Worm (Caenorhabditis elegans) whole organism, L4 larva: ENCODE results near the gene C01G12.13.
A peak's percentile ranks its signal among the peaks of the same experiment; 100 is the strongest.

Experiments used
- D1046.2 ChIP-seq: fragments of 200-800 bp; sonication (Bioruptor generic); IDR thresholded peaks from 2 replicates; pipeline ENCODE4 v1.3.6; 2022; ENCODE audit warnings: missing genetic modification characterization, missing compliant biosample characterization
- F10B5.3 ChIP-seq: sonication (generic microtip); optimal IDR thresholded peaks from 2 replicates; lab custom pipeline; 2016; ENCODE audit warnings: mild to moderate bottlenecking, missing genetic modification characterization, missing compliant biosample characterization
- F37D6.2 ChIP-seq: sonication (generic microtip); optimal IDR thresholded peaks from 2 replicates; lab custom pipeline; 2016; ENCODE audit warnings: mild to moderate bottlenecking, missing genetic modification characterization, missing compliant biosample characterization
- F44E2.7 ChIP-seq: fragments of 200-800 bp; sonication (Bioruptor generic); IDR thresholded peaks from 2 replicates; pipeline ENCODE4 v2.1.2; 2022; ENCODE audit warnings: missing genetic modification characterization, missing compliant biosample characterization
- F49E8.2 ChIP-seq: sonication (generic microtip); optimal IDR thresholded peaks from 2 replicates; lab custom pipeline; 2016; ENCODE audit warnings: missing compliant biosample characterization, mild to moderate bottlenecking, missing genetic modification characterization, borderline replicate concordance
- R02D3.7 ChIP-seq: fragments of 150-350 bp; sonication (generic microtip); optimal IDR thresholded peaks from 3 replicates; lab custom pipeline; 2014; ENCODE audit warnings: missing biosample characterization, missing genetic modification characterization
- T20F7.1 ChIP-seq: fragments of 200-800 bp; sonication (Bioruptor generic); optimal IDR thresholded peaks from 2 replicates; lab custom pipeline; 2018; ENCODE audit warnings: mild to moderate bottlenecking, missing genetic modification characterization, missing compliant biosample characterization
- T26A8.4 ChIP-seq: fragments of 200-800 bp; sonication (Bioruptor generic); IDR thresholded peaks from 2 replicates; pipeline ENCODE4 v1.3.6; 2022; ENCODE audit warnings: missing genetic modification characterization, missing compliant biosample characterization
- ZK546.5 ChIP-seq, 2 experiments: sonication (generic microtip); optimal IDR thresholded peaks; 2 replicates each; lab custom pipeline; 2017; ENCODE audit warnings: missing biosample characterization in 2 of 2, missing genetic modification characterization in 2 of 2
- aha-1 ChIP-seq: fragments of 150-350 bp; peaks from one replicate; lab custom pipeline; 2014; ENCODE audit warnings: missing biosample characterization, missing genetic modification characterization
- arid-1 ChIP-seq: fragments of 200-800 bp; sonication (Bioruptor generic); conservative IDR thresholded peaks from 2 replicates; pipeline ENCODE4 v1.3.6; 2022; ENCODE audit warnings: missing genetic modification reagents, missing genetic modification characterization, missing compliant biosample characterization
- ceh-20 ChIP-seq: fragments of 200-800 bp; sonication (Bioruptor generic); IDR thresholded peaks from 2 replicates; pipeline ENCODE4 v1.3.6; 2022; ENCODE audit warnings: missing genetic modification reagents, missing genetic modification characterization, missing compliant biosample characterization
- ces-1 ChIP-seq: fragments of 150-350 bp; sonication (generic microtip); optimal IDR thresholded peaks from 4 replicates; lab custom pipeline; 2014; ENCODE audit warnings: missing biosample characterization, missing genetic modification reagents, missing genetic modification characterization
- cey-2 ChIP-seq: sonication (generic microtip); optimal IDR thresholded peaks from 3 replicates; lab custom pipeline; 2017; ENCODE audit warnings: missing genetic modification characterization, mild to moderate bottlenecking, missing compliant biosample characterization, antibody characterized with exemption, borderline replicate concordance; ENCODE audit not compliant: insufficient read depth
- daf-19 ChIP-seq: fragments of 200-800 bp; sonication (Bioruptor generic); conservative IDR thresholded peaks from 2 replicates; pipeline ENCODE4 v1.3.6; 2022; ENCODE audit warnings: missing genetic modification characterization, missing compliant biosample characterization
- dpl-1 ChIP-seq: fragments of 150-350 bp; optimal IDR thresholded peaks from 2 replicates; lab custom pipeline; 2014; ENCODE audit warnings: missing biosample characterization, missing genetic modification reagents, missing genetic modification characterization
- duxl-1 ChIP-seq: sonication (generic microtip); optimal IDR thresholded peaks from 2 replicates; lab custom pipeline; 2016; ENCODE audit warnings: mild to moderate bottlenecking, missing genetic modification characterization, moderate library complexity, missing compliant biosample characterization; ENCODE audit not compliant: poor library complexity
- fos-1 ChIP-seq: fragments of 150-350 bp; optimal IDR thresholded peaks from 2 replicates; lab custom pipeline; 2014; ENCODE audit warnings: missing biosample characterization, missing genetic modification characterization
- gei-8 ChIP-seq: fragments of 200-800 bp; sonication (Bioruptor generic); optimal IDR thresholded peaks from 2 replicates; lab custom pipeline; 2018; ENCODE audit warnings: mild to moderate bottlenecking, missing genetic modification characterization, missing compliant biosample characterization
- hlh-11 ChIP-seq: fragments of 200-800 bp; sonication (Bioruptor generic); optimal IDR thresholded peaks from 2 replicates; lab custom pipeline; 2018; ENCODE audit warnings: mild to moderate bottlenecking, missing genetic modification characterization, missing compliant biosample characterization
- hlh-30 ChIP-seq: sonication (generic microtip); optimal IDR thresholded peaks from 2 replicates; lab custom pipeline; 2017; ENCODE audit warnings: antibody characterized with exemption, mild to moderate bottlenecking, missing genetic modification characterization, missing compliant biosample characterization; ENCODE audit not compliant: insufficient read depth
- jun-1 ChIP-seq: fragments of 150-350 bp; optimal IDR thresholded peaks from 2 replicates; lab custom pipeline; 2014; ENCODE audit warnings: missing biosample characterization, missing genetic modification reagents, missing genetic modification characterization
- lim-7 ChIP-seq: fragments of 200-800 bp; sonication (Bioruptor generic); IDR thresholded peaks from 2 replicates; pipeline ENCODE4 v1.3.6; 2022; ENCODE audit warnings: missing genetic modification characterization, missing compliant biosample characterization
- lin-13 ChIP-seq: fragments of 150-350 bp; optimal IDR thresholded peaks from 2 replicates; lab custom pipeline; 2014; ENCODE audit warnings: missing biosample characterization, missing genetic modification reagents, missing genetic modification characterization
- lin-29 ChIP-seq: fragments of 200-800 bp; sonication (Bioruptor generic); IDR thresholded peaks from 2 replicates; pipeline ENCODE4 v1.3.6; 2022; ENCODE audit warnings: missing genetic modification reagents, missing genetic modification characterization, missing compliant biosample characterization
- lin-38 ChIP-seq: fragments of 200-800 bp; sonication (Bioruptor generic); IDR thresholded peaks from 2 replicates; pipeline ENCODE4 v1.3.6; 2022; ENCODE audit warnings: missing genetic modification reagents, missing genetic modification characterization, missing compliant biosample characterization
- lin-39 ChIP-seq: fragments of 150-350 bp; optimal IDR thresholded peaks from 2 replicates; lab custom pipeline; 2014; ENCODE audit warnings: missing biosample characterization, missing genetic modification reagents, missing genetic modification characterization
- lsy-2 ChIP-seq, 2 experiments: fragments of 150-350 bp in 1 of 2; sonication (generic microtip) in 1 of 2; optimal IDR thresholded peaks; 2 replicates each; lab custom pipeline; 2014 to 2017; ENCODE audit warnings: missing biosample characterization in 2 of 2, missing genetic modification characterization in 2 of 2
- mdl-1 ChIP-seq, 2 experiments: fragments of 150-350 bp in 1 of 2; sonication (generic microtip) in 1 of 2; optimal IDR thresholded peaks; 2 replicates each; lab custom pipeline; 2014 to 2017; ENCODE audit warnings: missing biosample characterization in 2 of 2, missing genetic modification characterization in 2 of 2
- mes-2 ChIP-seq: sonication (generic microtip); optimal IDR thresholded peaks from 2 replicates; lab custom pipeline; 2016; ENCODE audit warnings: missing genotype, mild to moderate bottlenecking, missing genetic modification characterization, missing compliant biosample characterization; ENCODE audit not compliant: poor library complexity, severe bottlenecking
- mxl-2 ChIP-seq: fragments of 200-800 bp; sonication (Bioruptor generic); conservative IDR thresholded peaks from 2 replicates; pipeline ENCODE4 v1.3.6; 2022; ENCODE audit warnings: missing genetic modification reagents, missing genetic modification characterization, missing compliant biosample characterization
- nhr-102 ChIP-seq: sonication (generic microtip); optimal IDR thresholded peaks from 2 replicates; lab custom pipeline; 2016; ENCODE audit warnings: mild to moderate bottlenecking, missing genetic modification characterization, moderate library complexity, missing compliant biosample characterization
- nhr-11 ChIP-seq: fragments of 150-350 bp; optimal IDR thresholded peaks from 2 replicates; lab custom pipeline; 2014; ENCODE audit warnings: missing biosample characterization, missing genetic modification characterization
- nhr-237 ChIP-seq: sonication (generic microtip); optimal IDR thresholded peaks from 2 replicates; lab custom pipeline; 2017; ENCODE audit warnings: missing biosample characterization, missing genetic modification characterization
- nhr-41 ChIP-seq: fragments of 200-800 bp; sonication (Bioruptor generic); IDR thresholded peaks from 2 replicates; pipeline ENCODE4 v1.3.6; 2022; ENCODE audit warnings: missing genetic modification reagents, missing genetic modification characterization, missing compliant biosample characterization
- nhr-42 ChIP-seq: fragments of 200-800 bp; sonication (Bioruptor generic); IDR thresholded peaks from 2 replicates; pipeline ENCODE4 v1.3.6; 2022; ENCODE audit warnings: missing genetic modification characterization, missing compliant biosample characterization
- nhr-6 ChIP-seq: fragments of 150-350 bp; optimal IDR thresholded peaks from 2 replicates; lab custom pipeline; 2014; ENCODE audit warnings: missing biosample characterization, missing genetic modification characterization
- nhr-77 ChIP-seq: fragments of 150-350 bp; optimal IDR thresholded peaks from 2 replicates; lab custom pipeline; 2014; ENCODE audit warnings: missing biosample characterization, missing genetic modification characterization
- php-3 ChIP-seq: fragments of 200-800 bp; sonication (Bioruptor generic); IDR thresholded peaks from 2 replicates; pipeline ENCODE4 v1.3.6; 2022; ENCODE audit warnings: missing genetic modification reagents, missing genetic modification characterization, missing compliant biosample characterization
- rbr-2 ChIP-seq: sonication (generic microtip); optimal IDR thresholded peaks from 2 replicates; lab custom pipeline; 2016; ENCODE audit warnings: missing genotype, missing genetic modification characterization, missing compliant biosample characterization
- sdz-12 ChIP-seq: fragments of 200-800 bp; sonication (Bioruptor generic); optimal IDR thresholded peaks from 2 replicates; lab custom pipeline; 2018; ENCODE audit warnings: mild to moderate bottlenecking, missing genetic modification characterization, missing compliant biosample characterization
- skn-1 ChIP-seq: fragments of 150-350 bp; optimal IDR thresholded peaks from 2 replicates; lab custom pipeline; 2014; ENCODE audit warnings: missing biosample characterization, missing genetic modification characterization
- snpc-1.2 ChIP-seq: fragments of 200-800 bp; sonication (Bioruptor generic); IDR thresholded peaks from 2 replicates; pipeline ENCODE4 v1.3.6; 2022; ENCODE audit warnings: missing genetic modification reagents, missing genetic modification characterization, missing compliant biosample characterization
- spr-3 ChIP-seq: fragments of 200-800 bp; sonication (Bioruptor generic); optimal IDR thresholded peaks from 2 replicates; lab custom pipeline; 2018; ENCODE audit warnings: mild to moderate bottlenecking, missing genetic modification characterization, missing compliant biosample characterization
- tag-97 ChIP-seq: fragments of 200-800 bp; sonication (Bioruptor generic); IDR thresholded peaks from 2 replicates; pipeline ENCODE4 v1.3.6; 2022; ENCODE audit warnings: missing genetic modification characterization, missing compliant biosample characterization
- tra-1 ChIP-seq: fragments of 200-800 bp; sonication (Bioruptor generic); IDR thresholded peaks from 2 replicates; pipeline ENCODE4 v1.3.6; 2022; ENCODE audit warnings: missing genetic modification reagents, missing genetic modification characterization, missing compliant biosample characterization
- unc-39 ChIP-seq: sonication (generic microtip); optimal IDR thresholded peaks from 2 replicates; lab custom pipeline; 2017; ENCODE audit warnings: missing biosample characterization, missing genetic modification characterization
- unc-62 ChIP-seq, 3 experiments: fragments of 150-350 bp in 1 of 3; sonication (generic microtip); optimal IDR thresholded peaks in 2 of 3; peaks in 1 of 3; 1 replicate in 1 of 3; 2 replicates in 2 of 3; lab custom pipeline; 2014 to 2017; ENCODE audit warnings: missing biosample characterization in 3 of 3, missing genetic modification characterization in 3 of 3, missing genetic modification reagents in 3 of 3, missing genotype in 1 of 3
- vab-7 ChIP-seq: fragments of 200-800 bp; sonication (Bioruptor generic); IDR thresholded peaks from 2 replicates; pipeline ENCODE4 v1.3.6; 2022; ENCODE audit warnings: missing genetic modification reagents, missing genetic modification characterization, missing compliant biosample characterization
- zag-1 ChIP-seq: fragments of 150-350 bp; optimal IDR thresholded peaks from 2 replicates; lab custom pipeline; 2014; ENCODE audit warnings: missing biosample characterization, missing genetic modification characterization
- ztf-7 ChIP-seq: fragments of 150-350 bp; optimal IDR thresholded peaks from 2 replicates; lab custom pipeline; 2014; ENCODE audit warnings: missing biosample characterization, missing genetic modification characterization

The C01G12.13 gene

ce11 chrII:14616927-14617326 lies 40.4 kb downstream of the C01G12.13 start (continued):
- TF ChIP-seq lin-39 (tag; lab: Kevin White, UChicago) = no peak
- peak; percentile 18 for TF ChIP-seq hlh-11
- TF ChIP-seq T26A8.4 = peak; percentile 71
- TF ChIP-seq snpc-1.2 (GFP tag; lab: Robert Waterston, UW) = peak; percentile 84
- TF ChIP-seq T20F7.1 (GFP tag; lab: Kevin White, UChicago) = no peak
- no peak for TF ChIP-seq unc-39 (tag; lab: Kevin White, UChicago)
- peak; percentile 81 for TF ChIP-seq nhr-42 (GFP tag; lab: Robert Waterston, UW)
- TF ChIP-seq nhr-237 = no peak
- no peak for TF ChIP-seq ZK546.5 (tag; optimal IDR thresholded peaks at IDR 0.05; lab: Kevin White, UChicago)
- peak in 1 of 2 experiments; percentile 15 for TF ChIP-seq lsy-2 (tag; optimal IDR thresholded peaks at IDR 0.05; lab: Kevin White, UChicago)
- peak in 1 of 2 experiments; percentile 96 for TF ChIP-seq unc-62 (GFP tag; optimal IDR thresholded peaks at IDR 0.05 in 1 of 2; lab: Kevin White, UChicago)
- no peak for TF ChIP-seq unc-62 (tag; optimal IDR thresholded peaks at IDR 0.05; lab: Kevin White, UChicago)
- peak; percentile 85 for TF ChIP-seq tra-1
- TF ChIP-seq mes-2 (tag; lab: Kevin White, UChicago) = peak; percentile 78
- TF ChIP-seq ces-1 (GFP tag; lab: Kevin White, UChicago) = no peak
- no peak for TF ChIP-seq lin-13 (GFP tag; lab: Kevin White, UChicago)
- TF ChIP-seq R02D3.7 (tag; lab: Kevin White, UChicago) = no peak
- TF ChIP-seq mxl-2 (GFP tag; lab: Robert Waterston, UW) = no peak
- no peak for TF ChIP-seq aha-1
- peak; percentile 85 for TF ChIP-seq vab-7
- no peak for TF ChIP-seq F49E8.2 (tag; lab: Kevin White, UChicago)
- TF ChIP-seq lin-29 (GFP tag; lab: Robert Waterston, UW) = no peak
- TF ChIP-seq php-3 = no peak; the same call in 1 of the 2 replicates
- no peak for TF ChIP-seq jun-1
- TF ChIP-seq F44E2.7 = peak; percentile 66; the same call in 1 of the 2 replicates
- peak; percentile 63 for TF ChIP-seq spr-3 (GFP tag; lab: Kevin White, UChicago)
- TF ChIP-seq mdl-1 (tag; optimal IDR thresholded peaks at IDR 0.05; lab: Kevin White, UChicago) = no peak
- peak; percentile 44 for TF ChIP-seq nhr-102 (tag; lab: Kevin White, UChicago)
- TF ChIP-seq gei-8 (GFP tag; lab: Kevin White, UChicago) = peak; percentile 32
- peak; percentile 82; the same call in 1 of the 2 replicates for TF ChIP-seq nhr-41
- TF ChIP-seq skn-1 (tag; lab: Kevin White, UChicago) = no peak
- TF ChIP-seq rbr-2 (tag; lab: Kevin White, UChicago) = peak; percentile 4
- TF ChIP-seq ztf-7 (tag; lab: Kevin White, UChicago) = no peak
- TF ChIP-seq lin-38 (GFP tag; lab: Robert Waterston, UW) = peak; percentile 77; the same call in 1 of the 2 replicates
- TF ChIP-seq cey-2 (tag; lab: Kevin White, UChicago) = no peak
- TF ChIP-seq lim-7 (GFP tag; lab: Robert Waterston, UW) = peak; percentile 96
- no peak for TF ChIP-seq fos-1 (tag; lab: Kevin White, UChicago)
- TF ChIP-seq nhr-6 (tag; lab: Kevin White, UChicago) = no peak
- no peak for TF ChIP-seq nhr-77
- TF ChIP-seq F37D6.2 (tag; lab: Kevin White, UChicago) = no peak
- TF ChIP-seq ceh-20 (GFP tag; lab: Robert Waterston, UW) = peak; percentile 64
- TF ChIP-seq duxl-1 = peak; percentile 81
- peak; percentile 86 for TF ChIP-seq D1046.2
- peak; percentile 76; the same call in 1 of the 2 replicates for TF ChIP-seq daf-19 (GFP tag; lab: Robert Waterston, UW)
- TF ChIP-seq sdz-12 (GFP tag; lab: Kevin White, UChicago) = no peak
- TF ChIP-seq arid-1 (GFP tag; lab: Robert Waterston, UW) = peak; percentile 90
- TF ChIP-seq hlh-30 = peak; percentile 48
- TF ChIP-seq nhr-11 = no peak
- TF ChIP-seq zag-1 (tag; lab: Kevin White, UChicago) = no peak
- no peak for TF ChIP-seq dpl-1 (GFP tag; lab: Kevin White, UChicago)
- TF ChIP-seq tag-97 (GFP tag; lab: Robert Waterston, UW) = no peak
- no peak for TF ChIP-seq F10B5.3
